Worm (Caenorhabditis elegans): ENCODE results near the gene K03H1.9.

K03H1.9 gene

DNA sequence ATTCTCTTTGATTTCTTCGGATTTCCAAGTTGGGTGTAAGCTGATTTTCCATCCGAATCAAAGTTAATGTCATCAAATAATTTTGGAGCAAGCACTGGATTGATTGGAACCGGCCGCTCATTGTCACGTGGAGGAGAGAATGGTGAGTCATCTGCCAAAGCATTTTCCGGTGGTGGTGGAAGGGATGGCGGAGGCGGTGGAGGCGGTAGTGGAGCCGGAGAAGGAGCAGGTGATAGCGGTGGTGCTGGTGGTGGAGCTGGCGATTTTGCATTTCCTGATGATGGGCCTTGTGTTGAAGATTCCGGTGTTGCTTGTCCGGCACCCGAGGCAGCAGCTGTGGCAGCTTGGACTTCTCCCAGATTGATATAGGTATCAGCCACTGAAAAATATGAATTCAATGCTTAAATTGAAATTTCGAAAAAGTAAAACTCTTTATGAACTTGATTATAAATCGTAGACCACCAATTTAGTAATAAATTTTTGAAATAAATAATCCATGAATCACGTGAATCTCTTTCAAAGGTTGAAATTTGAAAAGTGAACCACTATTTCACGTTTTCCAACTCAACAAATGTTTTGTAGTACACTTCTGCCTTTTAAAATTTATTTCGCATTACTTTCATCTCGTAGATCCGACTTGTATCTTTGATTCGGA is at the start of gene K03H1.9, which contains the start of gene K03H1.12:
Gene K03H1.9, minus strand, starts transcription at position 471 of the 655 bp plus-strand sequence.
Gene K03H1.12, plus strand, starts transcription at position 605 of the 655 bp plus-strand sequence.
- no peak for TF ChIP-seq unc-62 (GFP tag; optimal IDR thresholded peaks at IDR 0.05)

ce11 chrIII:9988352-9988751 is 47.1 kb upstream of the K03H1.9 start, which contains the start of gene C05B5.1:
Gene C05B5.1, minus strand, starts transcription at chrIII:9988452.
- no peak for TF ChIP-seq unc-62 (GFP tag; optimal IDR thresholded peaks at IDR 0.05)

DNA sequence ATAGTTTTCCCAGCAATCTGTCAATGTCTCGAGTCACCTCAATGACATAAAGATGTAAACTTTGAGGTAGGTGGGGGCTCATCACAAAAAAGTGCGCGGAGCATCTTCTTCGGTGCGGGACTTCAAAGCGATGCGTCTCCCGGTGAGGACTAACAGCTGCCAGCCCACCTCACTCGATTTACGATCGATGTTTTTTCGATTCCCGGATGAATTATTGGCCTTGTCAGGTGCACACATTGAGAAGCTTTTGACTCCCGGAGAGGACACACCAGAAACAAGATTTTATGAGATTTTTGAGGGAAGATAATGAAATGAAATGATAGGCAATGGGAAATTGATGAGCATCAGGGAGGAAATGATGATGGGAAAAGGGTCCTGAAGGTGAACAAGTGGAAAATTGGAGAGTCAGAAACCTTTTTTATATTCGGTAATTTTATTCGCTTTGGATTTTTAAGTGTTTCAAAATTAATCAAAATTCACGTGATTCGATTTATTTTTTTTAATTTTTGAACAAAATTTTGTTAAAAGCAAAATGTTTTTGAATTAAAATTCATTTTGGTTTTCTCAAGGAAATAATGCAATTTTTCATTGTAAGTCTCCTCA is 45.6 kb upstream of the K03H1.9 start, which contains the start of gene C05B5.12:
Gene C05B5.12, plus strand, starts transcription at position 553 of the 603 bp plus-strand sequence.
- no peak for TF ChIP-seq unc-62 (GFP tag; optimal IDR thresholded peaks at IDR 0.05)

DNA sequence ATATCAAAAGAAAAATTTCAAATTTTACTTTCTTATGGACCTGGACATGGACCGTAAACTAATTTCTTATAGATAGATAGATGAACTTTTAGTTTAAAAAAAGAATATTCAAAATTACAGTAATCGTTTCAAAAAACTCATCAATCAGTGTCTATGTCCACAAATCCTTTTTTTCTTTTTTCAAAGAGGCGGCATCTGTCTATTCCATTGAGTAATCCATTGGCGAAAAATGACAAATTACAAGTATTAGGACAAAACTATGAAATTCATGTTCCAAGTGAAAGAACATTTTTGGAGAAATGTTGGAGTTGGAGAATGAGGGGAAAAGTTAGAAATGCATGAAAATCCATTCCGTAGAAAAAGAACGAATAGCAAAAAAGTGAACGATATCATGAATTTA is 44.3 kb upstream of the K03H1.9 start:
- TF ChIP-seq unc-62 (GFP tag; optimal IDR thresholded peaks at IDR 0.05): no peak

DNA sequence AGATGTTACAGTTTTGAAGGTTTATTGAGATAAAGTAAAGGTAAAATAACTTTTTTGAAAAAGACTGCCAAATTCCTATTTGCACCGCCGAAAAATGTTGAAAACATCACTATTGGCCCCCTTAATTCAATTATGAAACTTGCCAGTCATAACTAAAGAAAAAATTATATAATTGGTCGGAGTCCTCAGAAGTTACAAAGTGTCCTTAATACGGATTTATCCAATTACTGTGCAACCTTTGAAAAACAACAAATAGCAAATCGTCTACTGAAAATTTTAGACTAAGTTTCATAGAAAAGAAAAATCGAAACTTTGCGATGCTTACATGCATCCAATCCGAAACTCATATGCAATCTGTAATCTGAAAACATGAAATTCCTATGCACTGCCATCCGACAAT is 43.3 kb upstream of the K03H1.9 start:
- no peak for TF ChIP-seq unc-62 (GFP tag; optimal IDR thresholded peaks at IDR 0.05)

DNA sequence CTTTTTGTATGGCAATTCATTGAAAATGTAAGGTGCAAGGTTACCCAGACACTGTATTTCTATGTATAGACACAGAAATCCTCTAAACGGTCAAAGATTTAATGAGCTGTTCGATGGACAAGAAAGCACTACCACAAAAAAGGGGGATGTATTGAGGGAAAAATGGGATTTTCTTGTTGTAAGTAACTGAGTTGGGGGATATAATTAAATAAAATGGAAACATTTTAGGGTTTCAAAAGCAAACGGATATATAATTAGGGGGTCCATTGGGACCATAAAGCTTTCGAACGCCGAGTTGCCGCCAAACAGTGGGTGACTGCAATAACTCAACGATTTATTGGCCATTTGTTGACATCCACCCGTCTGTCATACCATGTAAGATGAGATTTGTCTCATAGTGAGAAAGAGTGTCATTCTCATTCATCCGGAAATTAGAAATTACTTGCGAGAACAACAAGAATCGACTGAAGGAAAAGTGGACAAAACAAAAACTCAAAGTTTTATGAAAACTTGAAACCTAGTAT is 40.9 kb upstream of the K03H1.9 start:
- no peak for TF ChIP-seq unc-62 (GFP tag; optimal IDR thresholded peaks at IDR 0.05)

- TF ChIP-seq unc-62 (GFP tag; optimal IDR thresholded peaks at IDR 0.05): no peak
Observed at ce11 chrIII:9973765-9974164, 32.5 kb upstream of the K03H1.9 start, which contains the start of gene R10E12.2. Gene R10E12.2, minus strand, starts transcription at chrIII:9973865.

ce11 chrIII:9972192-9972811 is 31.0 kb upstream of the K03H1.9 start:
- no peak for TF ChIP-seq unc-62 (GFP tag; optimal IDR thresholded peaks at IDR 0.05)

ce11 chrIII:9969371-9969770 is 28.1 kb upstream of the K03H1.9 start:
- TF ChIP-seq unc-62 (GFP tag; optimal IDR thresholded peaks at IDR 0.05): no peak

DNA sequence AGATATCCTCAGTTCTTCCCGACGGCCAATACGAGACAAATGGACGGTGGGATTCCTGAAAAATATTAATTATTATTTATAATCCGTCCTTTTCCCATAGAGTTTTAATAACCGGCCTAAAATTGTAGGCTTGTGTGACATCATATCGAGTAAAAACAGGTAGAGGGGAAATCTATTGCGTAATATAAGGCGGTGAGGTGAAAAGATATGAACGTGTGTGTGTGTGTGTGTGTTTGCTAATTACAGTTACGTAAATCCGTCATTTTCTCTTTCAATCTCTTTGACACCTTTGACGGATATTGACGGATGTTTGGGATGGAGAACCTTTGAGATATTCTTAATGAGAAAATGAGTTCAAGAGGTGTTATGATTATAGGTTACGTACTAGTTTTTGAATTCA is 24.2 kb upstream of the K03H1.9 start:
- TF ChIP-seq unc-62 (GFP tag; optimal IDR thresholded peaks at IDR 0.05): no peak

DNA sequence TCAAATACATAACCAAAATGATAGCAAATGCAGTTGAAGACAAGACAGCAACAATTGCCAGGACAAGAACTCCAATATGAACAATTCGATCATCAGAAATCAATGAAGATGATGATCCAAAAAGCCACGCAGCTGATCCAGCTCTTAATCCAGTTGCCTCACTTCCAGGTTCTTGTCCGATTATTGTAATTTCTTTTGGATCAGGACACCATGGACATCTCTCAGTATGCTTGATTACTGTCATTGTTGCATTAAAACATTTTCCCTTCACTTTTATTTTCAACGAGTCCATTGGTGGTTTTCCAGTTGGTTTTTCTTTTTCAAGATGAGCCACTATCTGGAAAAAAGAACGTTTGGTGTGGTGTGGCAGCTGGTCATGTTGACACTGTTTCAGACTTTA is 23.1 kb upstream of the K03H1.9 start:
- no peak for TF ChIP-seq unc-62 (GFP tag; optimal IDR thresholded peaks at IDR 0.05)

- TF ChIP-seq unc-62 (GFP tag; optimal IDR thresholded peaks at IDR 0.05): no peak
Observed at ce11 chrIII:9963447-9963846, 22.2 kb upstream of the K03H1.9 start.

ce11 chrIII:9956665-9957401 is 15.5 kb upstream of the K03H1.9 start, which contains the start of gene alx-1:
Gene alx-1, plus strand, starts transcription at chrIII:9957351.
- no peak for TF ChIP-seq unc-62 (GFP tag; optimal IDR thresholded peaks at IDR 0.05)

- no peak for TF ChIP-seq unc-62 (GFP tag; optimal IDR thresholded peaks at IDR 0.05)
Observed at ce11 chrIII:9956123-9956522, 14.8 kb upstream of the K03H1.9 start, which contains the start of gene mog-1. Gene mog-1, minus strand, starts transcription at chrIII:9956215.

DNA sequence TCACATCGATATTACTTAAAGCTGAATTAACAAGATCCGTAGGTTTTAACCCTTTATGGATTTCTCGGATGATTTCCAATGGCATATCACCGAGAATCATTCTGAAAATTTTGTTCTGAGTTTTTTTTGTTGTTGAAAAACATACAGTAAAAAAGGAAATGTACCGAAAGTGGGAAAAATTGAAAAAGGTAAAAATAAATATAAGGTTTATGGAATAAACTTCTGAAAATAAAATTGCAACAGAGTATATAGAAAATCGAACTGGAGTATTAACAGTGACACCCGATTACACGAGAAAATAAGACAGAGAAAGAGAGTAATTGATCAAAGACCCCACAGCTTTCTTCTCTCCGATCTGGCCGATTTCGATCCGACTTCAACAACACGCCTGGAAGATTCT is 10.6 kb upstream of the K03H1.9 start, which contains the start of gene K03H1.11:
Gene K03H1.11, minus strand, starts transcription at position 101 of the 400 bp plus-strand sequence.
- no peak for TF ChIP-seq unc-62 (GFP tag; optimal IDR thresholded peaks at IDR 0.05)

DNA sequence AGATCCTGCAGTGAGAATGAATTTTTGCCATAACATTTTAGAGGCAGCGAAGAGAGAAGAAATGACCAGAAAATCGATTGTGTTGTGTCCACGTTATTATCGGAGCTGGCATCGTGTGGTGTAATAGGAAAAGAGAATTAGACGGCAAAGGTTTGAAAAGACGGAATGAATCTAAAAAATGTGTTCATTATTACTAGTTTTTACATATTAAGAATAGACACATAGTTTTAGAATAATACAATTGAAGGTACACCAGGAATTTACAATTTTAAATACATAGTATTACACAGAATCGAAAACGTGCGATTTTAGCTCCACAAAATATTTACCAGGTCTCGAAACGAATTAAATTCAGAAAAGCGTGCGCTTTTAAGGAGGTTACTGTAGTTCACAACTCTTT is 9.0 kb upstream of the K03H1.9 start, which contains the start of gene K03H1.13:
Gene K03H1.13, minus strand, starts transcription at position 101 of the 400 bp plus-strand sequence.
- TF ChIP-seq unc-62 (GFP tag; optimal IDR thresholded peaks at IDR 0.05): no peak

All from whole organism, dauer.